Worm (Caenorhabditis elegans): ENCODE measurements around the gene wee-1.1.

The wee-1.1 gene

ce11 chrII:9576707-9577106 lies 6.7 kb downstream of the wee-1.1 start:
- TF ChIP-seq unc-62 (GFP tag; optimal IDR thresholded peaks at IDR 0.05) = no peak

- no peak for TF ChIP-seq unc-62 (GFP tag; optimal IDR thresholded peaks at IDR 0.05)
These were observed 7.7 kb downstream of the wee-1.1 start, which contains the start of gene exc-7 for ce11 chrII:9575670-9576069. TSS of gene exc-7 (plus strand) at chrII:9575970.

- TF ChIP-seq unc-62 (GFP tag; optimal IDR thresholded peaks at IDR 0.05) = no peak
These were observed 9.0 kb downstream of the wee-1.1 start for ce11 chrII:9574406-9574805.

ce11 chrII:9573412-9573811 lies 9.9 kb downstream of the wee-1.1 start:
- no peak for TF ChIP-seq unc-62 (GFP tag; optimal IDR thresholded peaks at IDR 0.05)

- TF ChIP-seq unc-62 (GFP tag; optimal IDR thresholded peaks at IDR 0.05) = no peak
These were observed 17.3 kb downstream of the wee-1.1 start for ce11 chrII:9566045-9566444.

ce11 chrII:9560895-9561294 lies 22.5 kb downstream of the wee-1.1 start:
- no peak for TF ChIP-seq unc-62 (GFP tag; optimal IDR thresholded peaks at IDR 0.05)

- TF ChIP-seq unc-62 (GFP tag; optimal IDR thresholded peaks at IDR 0.05) = no peak
These were observed 23.4 kb downstream of the wee-1.1 start, which contains the start of gene F35H8.4 for ce11 chrII:9559929-9560328. TSS of gene F35H8.4 (minus strand) at chrII:9560029.

ce11 chrII:9558906-9559305 lies 24.5 kb downstream of the wee-1.1 start:
- TF ChIP-seq unc-62 (GFP tag; optimal IDR thresholded peaks at IDR 0.05) = no peak

ce11 chrII:9557437-9558150 lies 25.8 kb downstream of the wee-1.1 start, which contains the start of gene zfp-2:
TSS of gene zfp-2 (plus strand) at chrII:9557650.
- TF ChIP-seq unc-62 (GFP tag; optimal IDR thresholded peaks at IDR 0.05) = no peak

- no peak for TF ChIP-seq unc-62 (GFP tag; optimal IDR thresholded peaks at IDR 0.05)
These were observed 26.8 kb downstream of the wee-1.1 start for ce11 chrII:9556582-9556981.

- no peak for TF ChIP-seq unc-62 (GFP tag; optimal IDR thresholded peaks at IDR 0.05)
These were observed 28.3 kb downstream of the wee-1.1 start, which contains the start of gene F35H8.2 for ce11 chrII:9554925-9555553. TSS of gene F35H8.2 (plus strand) at chrII:9555503.

- TF ChIP-seq unc-62 (GFP tag; optimal IDR thresholded peaks at IDR 0.05) = no peak
These were observed 30.2 kb downstream of the wee-1.1 start, which contains the start of gene F35H8.1 for ce11 chrII:9553179-9553578. TSS of gene F35H8.1 (minus strand) at chrII:9553279.

- no peak for TF ChIP-seq unc-62 (GFP tag; optimal IDR thresholded peaks at IDR 0.05)
These were observed 31.8 kb downstream of the wee-1.1 start, which contains the start of gene F35H8.12 for ce11 chrII:9551536-9551935. TSS of gene F35H8.12 (plus strand) at chrII:9551836.

ce11 chrII:9550718-9551117 lies 32.6 kb downstream of the wee-1.1 start, which contains the start of gene sra-6:
TSS of gene sra-6 (minus strand) at chrII:9550818.
- TF ChIP-seq unc-62 (GFP tag; optimal IDR thresholded peaks at IDR 0.05) = no peak

- TF ChIP-seq unc-62 (GFP tag; optimal IDR thresholded peaks at IDR 0.05) = no peak
These were observed 39.0 kb downstream of the wee-1.1 start, which contains the start of gene sra-7 for ce11 chrII:9544386-9544785. TSS of gene sra-7 (plus strand) at chrII:9544686.

- TF ChIP-seq unc-62 (GFP tag; optimal IDR thresholded peaks at IDR 0.05) = no peak
These were observed 40.6 kb downstream of the wee-1.1 start, which contains the start of gene sra-4 for ce11 chrII:9542785-9543184. TSS of gene sra-4 (minus strand) at chrII:9542885.

- no peak for TF ChIP-seq unc-62 (GFP tag; optimal IDR thresholded peaks at IDR 0.05)
These were observed 42.6 kb downstream of the wee-1.1 start, which contains the start of gene sra-3 for ce11 chrII:9540723-9541122. TSS of gene sra-3 (minus strand) at chrII:9540823.

All from whole organism, dauer.